Worm (Caenorhabditis elegans): ENCODE results near the gene mpz-5.

- TF ChIP-seq ama-1 (optimal IDR thresholded peaks at IDR 0.05) (no peak), tra-4 (tag; optimal IDR thresholded peaks at IDR 0.05) (no peak), sea-1 (GFP tag; conservative IDR thresholded peaks at IDR 0.05) (no peak), pes-1 (GFP tag; IDR thresholded peaks at IDR 0.05) (no peak)
These were observed 18.2 kb upstream of the mpz-5 start, which contains the start of gene spe-26 for ce11 chrIV:10391827-10392226.
